Fruit fly (Drosophila melanogaster): ENCODE results near the gene dnd.

Gene dnd

dm6 chr3R:21856098-21856872, 30.9 kb downstream of the dnd start, which contains the start of gene glec (continued):
- TF ChIP-seq CG12942 (GFP tag; optimal IDR thresholded peaks at IDR 0.05): peak; percentile 16
- no peak for TF ChIP-seq z (GFP tag; IDR thresholded peaks at IDR 0.05)
- TF ChIP-seq ab (GFP tag; optimal IDR thresholded peaks at IDR 0.05): no peak
- peak; percentile 10 for TF ChIP-seq CG8944 (GFP tag; optimal IDR thresholded peaks at IDR 0.05)
- TF ChIP-seq HLHmδ (GFP tag; optimal IDR thresholded peaks at IDR 0.05): peak; percentile 87
- TF ChIP-seq CG11085 (GFP tag; IDR thresholded peaks at IDR 0.05): 0 out of 2 replicates have a peak, but pooled peaks have one; percentile 11
- TF ChIP-seq CG34422 (GFP tag; IDR thresholded peaks at IDR 0.05): peak; percentile 65; the same call in 1 of the 3 replicates
- peak; percentile 5; the same call in 1 of the 2 replicates for TF ChIP-seq Awh (GFP tag; IDR thresholded peaks at IDR 0.05)
- peak; percentile 72 for TF ChIP-seq abd-A (tag; optimal IDR thresholded peaks at IDR 0.05)
- peak; percentile 47 for TF ChIP-seq Ssrp (tag; optimal IDR thresholded peaks at IDR 0.05)
- peak; percentile 75 for TF ChIP-seq rib (GFP tag; IDR thresholded peaks at IDR 0.05)

dm6 chr3R:21855469-21855826, 31.7 kb downstream of the dnd start:
- TF ChIP-seq Dek (tag; optimal IDR thresholded peaks at IDR 0.05) (no peak), sob (GFP tag; IDR thresholded peaks at IDR 0.05) (peak; percentile 35; the same call in 1 of the 2 replicates), Med (GFP tag) (peak; percentile 65), ci (GFP tag; IDR thresholded peaks at IDR 0.05) (peak; percentile 62; the same call in 1 of the 3 replicates), Dbx (GFP tag; IDR thresholded peaks at IDR 0.05) (0 out of 3 replicates have a peak, but pooled peaks have one; percentile 15), Bdp1 (GFP tag; optimal IDR thresholded peaks at IDR 0.05) (peak; percentile 12), prd (optimal IDR thresholded peaks at IDR 0.05) (no peak), prd (GFP tag; IDR thresholded peaks at IDR 0.05) (0 out of 3 replicates have a peak, but pooled peaks have one; percentile 6), CG2129 (GFP tag; IDR thresholded peaks at IDR 0.05; ENCODE audit: partially characterized antibody) (no peak), Kr (GFP tag; optimal IDR thresholded peaks at IDR 0.05) (no peak), Hey (tag; optimal IDR thresholded peaks at IDR 0.05) (no peak), twi (tag; optimal IDR thresholded peaks at IDR 0.05) (no peak), danr (GFP tag; IDR thresholded peaks at IDR 0.05) (no peak), ac (GFP tag; optimal IDR thresholded peaks at IDR 0.05) (peak; percentile 13), CG10321 (GFP tag; IDR thresholded peaks at IDR 0.05) (0 out of 2 replicates have a peak, but pooled peaks have one; percentile 24), HLH3B (GFP tag; IDR thresholded peaks at IDR 0.05) (0 out of 2 replicates have a peak, but pooled peaks have one; percentile 9), Trl (optimal IDR thresholded peaks at IDR 0.05) (no peak), Trl (GFP tag; optimal IDR thresholded peaks at IDR 0.05) (no peak), CG33213 (GFP tag; optimal IDR thresholded peaks at IDR 0.05) (peak; percentile 13), NK7.1 (GFP tag; optimal IDR thresholded peaks at IDR 0.05) (no peak), Awh (GFP tag; IDR thresholded peaks at IDR 0.05) (peak; percentile 63; the same call in 1 of the 2 replicates), pros (GFP tag; optimal IDR thresholded peaks at IDR 0.05) (no peak), CG11093 (GFP tag; IDR thresholded peaks at IDR 0.05) (0 out of 3 replicates have a peak, but pooled peaks have one; percentile 34), NC2α (GFP tag; optimal IDR thresholded peaks at IDR 0.05) (no peak), mirr (GFP tag; optimal IDR thresholded peaks at IDR 0.05) (no peak), Nf-YA (GFP tag; IDR thresholded peaks at IDR 0.05) (0 out of 2 replicates have a peak, but pooled peaks have one; percentile 33), ara (GFP tag; IDR thresholded peaks at IDR 0.05) (peak; percentile 32; the same call in 1 of the 2 replicates), MBD-R2 (GFP tag; IDR thresholded peaks at IDR 0.05) (no peak), tll (GFP tag; optimal IDR thresholded peaks at IDR 0.05) (no peak), sim (GFP tag; IDR thresholded peaks at IDR 0.05) (peak; percentile 20; the same call in 1 of the 2 replicates), CG12942 (GFP tag; optimal IDR thresholded peaks at IDR 0.05) (no peak), Opbp (GFP tag; IDR thresholded peaks at IDR 0.05; ENCODE audit: partially characterized antibody) (peak; percentile 33; the same call in 1 of the 3 replicates), CG7745 (tag; optimal IDR thresholded peaks at IDR 0.05) (no peak), CG3847 (GFP tag; IDR thresholded peaks at IDR 0.05) (0 out of 2 replicates have a peak, but pooled peaks have one; percentile 4), repo (GFP tag; optimal IDR thresholded peaks at IDR 0.05) (peak; percentile 18), mld (GFP tag; IDR thresholded peaks at IDR 0.05; ENCODE audit: partially characterized antibody) (0 out of 3 replicates have a peak, but pooled peaks have one; percentile 29), lbe (GFP tag; optimal IDR thresholded peaks at IDR 0.05) (no peak)

Data from whole organism, embryonic.